Worm (Caenorhabditis elegans) whole organism, midembryonic: ENCODE measurements around the gene C05C8.1.

Source experiments
- cog-1 ChIP-seq: sonication (generic microtip); optimal IDR thresholded peaks from 2 replicates; lab custom pipeline; 2016; ENCODE audit warnings: missing genetic modification characterization, missing compliant biosample characterization
- flt-1 ChIP-seq: fragments of 200-800 bp; sonication (Bioruptor generic); IDR thresholded peaks from 2 replicates; pipeline ENCODE4 v1.3.6; 2022; ENCODE audit warnings: missing genetic modification characterization, missing compliant biosample characterization
- med-1 ChIP-seq: sonication (generic microtip); optimal IDR thresholded peaks from 2 replicates; lab custom pipeline; 2017; ENCODE audit warnings: missing genetic modification characterization, mild to moderate bottlenecking, missing compliant biosample characterization, antibody characterized with exemption, missing genetic modification reagents; ENCODE audit not compliant: insufficient read depth
- tab-1 ChIP-seq: fragments of 200-800 bp; sonication (Bioruptor generic); IDR thresholded peaks from 2 replicates; pipeline ENCODE4 v1.3.6; 2022; ENCODE audit warnings: missing genetic modification characterization, missing compliant biosample characterization
- ztf-23 ChIP-seq: fragments of 200-800 bp; sonication (Bioruptor generic); IDR thresholded peaks from 2 replicates; pipeline ENCODE4 v1.3.6; 2022; ENCODE audit warnings: missing genetic modification reagents, missing genetic modification characterization, missing compliant biosample characterization

- TF ChIP-seq flt-1 (GFP tag; lab: Robert Waterston, UW) (no peak), tab-1 (GFP tag; lab: Robert Waterston, UW) (no peak), ztf-23 (GFP tag; lab: Robert Waterston, UW) (no peak), med-1 (no peak), cog-1 (tag; lab: Kevin White, UChicago) (no peak)
These were observed 13.7 kb upstream of the C05C8.1 start for ce11 chrV:7225894-7226293.
